Fruit fly (Drosophila melanogaster): ENCODE results near the gene ssp6.

ssp6 gene

dm6 chr3L:6054803-6055202 is 21.7 kb upstream of the ssp6 start, which contains the start of gene tant (continued):
- no peak for TF ChIP-seq bsh (GFP tag; optimal IDR thresholded peaks at IDR 0.05)
- peak; percentile 91 for TF ChIP-seq CG15514 (GFP tag; optimal IDR thresholded peaks at IDR 0.05)
- no peak for TF ChIP-seq CG8089 (GFP tag; optimal IDR thresholded peaks at IDR 0.05)
- peak; percentile 84 for TF ChIP-seq CG2129 (GFP tag; IDR thresholded peaks at IDR 0.05; ENCODE audit: partially characterized antibody)
- peak; percentile 89 for TF ChIP-seq HLH4C (GFP tag; IDR thresholded peaks at IDR 0.05; ENCODE audit: partially characterized antibody)
- TF ChIP-seq sug (tag; optimal IDR thresholded peaks at IDR 0.05) = peak; percentile 45
- TF ChIP-seq CG17186 (GFP tag; optimal IDR thresholded peaks at IDR 0.05) = peak; percentile 72
- peak; percentile 40; the same call in 1 of the 2 replicates for TF ChIP-seq Rfx (GFP tag; IDR thresholded peaks at IDR 0.05)
- no peak for TF ChIP-seq CG3407 (GFP tag; optimal IDR thresholded peaks at IDR 0.05)
- TF ChIP-seq CG18011 (GFP tag; optimal IDR thresholded peaks at IDR 0.05) = no peak
- TF ChIP-seq Max (GFP tag; optimal IDR thresholded peaks at IDR 0.05) = peak; percentile 6
- TF ChIP-seq CG14710 (tag; optimal IDR thresholded peaks at IDR 0.05) = peak; percentile 99
- no peak for TF ChIP-seq CG4820 (GFP tag; optimal IDR thresholded peaks at IDR 0.05)
- peak; percentile 84 for TF ChIP-seq E2f2 (GFP tag; IDR thresholded peaks at IDR 0.05)
- no peak for TF ChIP-seq CG4404 (GFP tag; IDR thresholded peaks at IDR 0.05)
- TF ChIP-seq CG4282 (GFP tag; optimal IDR thresholded peaks at IDR 0.05) = no peak
- peak; percentile 72 for TF ChIP-seq CG7963 (GFP tag; IDR thresholded peaks at IDR 0.05; ENCODE audit: partially characterized antibody)
- TF ChIP-seq Side (GFP tag; optimal IDR thresholded peaks at IDR 0.05) = peak; percentile 8
- TF ChIP-seq CG11085 (GFP tag; IDR thresholded peaks at IDR 0.05) = no peak
- TF ChIP-seq hkb (optimal IDR thresholded peaks at IDR 0.05) = peak; percentile 81
- no peak for TF ChIP-seq hkb (GFP tag; IDR thresholded peaks at IDR 0.05)
- peak; percentile 6 for TF ChIP-seq CG18764 (GFP tag; optimal IDR thresholded peaks at IDR 0.05)
- TF ChIP-seq CG11560 (tag; IDR thresholded peaks at IDR 0.05) = peak; percentile 40; the same call in 2 of the 3 replicates
- TF ChIP-seq cad (GFP tag; optimal IDR thresholded peaks at IDR 0.05) = no peak
- peak; percentile 43 for TF ChIP-seq CG9797 (GFP tag; optimal IDR thresholded peaks at IDR 0.05)
- peak; percentile 37; the same call in 1 of the 2 replicates for TF ChIP-seq CG9932 (GFP tag; IDR thresholded peaks at IDR 0.05)
- TF ChIP-seq CG10543 (GFP tag; optimal IDR thresholded peaks at IDR 0.05) = no peak
- TF ChIP-seq CG13624 (GFP tag; optimal IDR thresholded peaks at IDR 0.05) = peak; percentile 2
- peak; percentile 79 for TF ChIP-seq hbn (GFP tag; IDR thresholded peaks at IDR 0.05; ENCODE audit: partially characterized antibody)
- peak in 1 of 2 experiments; percentile 13 for TF ChIP-seq chif (GFP tag; optimal IDR thresholded peaks at IDR 0.05)
- peak; percentile 3 for TF ChIP-seq zfh2 (GFP tag; optimal IDR thresholded peaks at IDR 0.05)
- TF ChIP-seq Stat92E (GFP tag; optimal IDR thresholded peaks at IDR 0.05) = no peak
- peak; percentile 30 for TF ChIP-seq jumu (GFP tag; optimal IDR thresholded peaks at IDR 0.05)
- TF ChIP-seq CG18262 (tag; optimal IDR thresholded peaks at IDR 0.05) = peak; percentile 4
- TF ChIP-seq Ets65A (GFP tag) = peak; percentile 96
- no peak for TF ChIP-seq C15 (GFP tag; IDR thresholded peaks at IDR 0.05)
- no peak for TF ChIP-seq Sox102F (GFP tag; optimal IDR thresholded peaks at IDR 0.05)
- peak; percentile 2 for TF ChIP-seq Mad (GFP tag; optimal IDR thresholded peaks at IDR 0.05)
- TF ChIP-seq Dll (GFP tag; IDR thresholded peaks at IDR 0.05; ENCODE audit: partially characterized antibody) = peak; percentile 95
- peak; percentile 7 for TF ChIP-seq fu2 (GFP tag; optimal IDR thresholded peaks at IDR 0.05)
- TF ChIP-seq phol (tag; optimal IDR thresholded peaks at IDR 0.05) = peak; percentile 44
- no peak for TF ChIP-seq E2f1 (GFP tag; IDR thresholded peaks at IDR 0.05)
- peak; percentile 98 for TF ChIP-seq Sry-δ (GFP tag; optimal IDR thresholded peaks at IDR 0.05)
- peak; percentile 17 for TF ChIP-seq CG15601 (tag; optimal IDR thresholded peaks at IDR 0.05)
- no peak for TF ChIP-seq CG2889 (GFP tag; IDR thresholded peaks at IDR 0.05)
- TF ChIP-seq row (GFP tag; IDR thresholded peaks at IDR 0.05) = peak; percentile 26; the same call in 1 of the 3 replicates
- TF ChIP-seq CG8478 (optimal IDR thresholded peaks at IDR 0.05) = peak; percentile 96
- TF ChIP-seq gcm2 (GFP tag; optimal IDR thresholded peaks at IDR 0.05) = no peak
- no peak for TF ChIP-seq grn (GFP tag; optimal IDR thresholded peaks at IDR 0.05)
- TF ChIP-seq mld (GFP tag; IDR thresholded peaks at IDR 0.05; ENCODE audit: partially characterized antibody) = peak; percentile 79
- TF ChIP-seq Lhr (GFP tag; optimal IDR thresholded peaks at IDR 0.05) = peak; percentile 74

All from whole organism, embryonic.